Worm (Caenorhabditis elegans) whole organism, early embryonic: ENCODE measurements around the gene C08B6.11.

Source experiments
- B0310.2 ChIP-seq: sonication (generic microtip); optimal IDR thresholded peaks from 2 replicates; lab custom pipeline; 2016; ENCODE audit warnings: mild to moderate bottlenecking, missing genetic modification characterization, missing compliant biosample characterization
- F13C5.2 ChIP-seq: sonication (generic microtip); optimal IDR thresholded peaks from 2 replicates; lab custom pipeline; 2017; ENCODE audit warnings: mild to moderate bottlenecking, missing genetic modification characterization, inconsistent platforms, missing compliant biosample characterization
- aly-1 ChIP-seq: sonication (generic microtip); optimal IDR thresholded peaks from 2 replicates; lab custom pipeline; 2016; ENCODE audit warnings: missing genetic modification characterization, missing compliant biosample characterization
- ama-1 ChIP-seq: fragments of 150-350 bp; optimal IDR thresholded peaks from 2 replicates; lab custom pipeline; 2014
- ceh-13 ChIP-seq: fragments of 200-800 bp; sonication (Bioruptor generic); optimal IDR thresholded peaks from 2 replicates; lab custom pipeline; 2018; ENCODE audit warnings: mild to moderate bottlenecking, missing genetic modification characterization, missing compliant biosample characterization
- ceh-36 ChIP-seq: sonication (generic microtip); optimal IDR thresholded peaks from 2 replicates; lab custom pipeline; 2016; ENCODE audit warnings: missing genetic modification characterization, inconsistent platforms, missing compliant biosample characterization
- ets-7 ChIP-seq: sonication (generic microtip); optimal IDR thresholded peaks from 2 replicates; lab custom pipeline; 2016; ENCODE audit warnings: missing genotype, missing genetic modification characterization, missing compliant biosample characterization
- flt-1 ChIP-seq: fragments of 200-800 bp; sonication (Bioruptor generic); IDR thresholded peaks from 2 replicates; pipeline ENCODE4 v1.3.6; 2022; ENCODE audit warnings: missing genetic modification characterization, missing compliant biosample characterization
- hmbx-1 ChIP-seq: sonication (generic microtip); optimal IDR thresholded peaks from 2 replicates; lab custom pipeline; 2016; ENCODE audit warnings: mild to moderate bottlenecking, missing genetic modification characterization, missing compliant biosample characterization
- hmg-4 ChIP-seq: fragments of 200-800 bp; sonication (Bioruptor generic); optimal IDR thresholded peaks from 2 replicates; lab custom pipeline; 2018; ENCODE audit warnings: mild to moderate bottlenecking, missing genetic modification characterization, missing compliant biosample characterization
- hnd-1 ChIP-seq: sonication (generic microtip); optimal IDR thresholded peaks from 2 replicates; lab custom pipeline; 2016; ENCODE audit warnings: missing genetic modification characterization, missing compliant biosample characterization
- pes-1 ChIP-seq: fragments of 200-800 bp; sonication (Bioruptor generic); IDR thresholded peaks from 2 replicates; pipeline ENCODE4 v1.3.6; 2022; ENCODE audit warnings: missing genetic modification reagents, missing genetic modification characterization, missing compliant biosample characterization
- scrt-1 ChIP-seq: fragments of 200-800 bp; sonication (Bioruptor generic); IDR thresholded peaks from 2 replicates; pipeline ENCODE4 v1.3.6; 2022; ENCODE audit warnings: missing genetic modification characterization, missing compliant biosample characterization
- sea-1 ChIP-seq: fragments of 200-800 bp; sonication (Bioruptor generic); conservative IDR thresholded peaks from 2 replicates; pipeline ENCODE4 v1.3.6; 2022; ENCODE audit warnings: missing genetic modification characterization, missing compliant biosample characterization
- tbx-11 ChIP-seq: fragments of 200-800 bp; sonication (Bioruptor generic); IDR thresholded peaks from 2 replicates; pipeline ENCODE4 v1.3.6; 2022; ENCODE audit warnings: missing genetic modification characterization, missing compliant biosample characterization
- tbx-37 ChIP-seq: fragments of 200-800 bp; sonication (Bioruptor generic); conservative IDR thresholded peaks from 2 replicates; pipeline ENCODE4 v1.3.6; 2022; ENCODE audit warnings: missing genetic modification reagents, missing genetic modification characterization, missing compliant biosample characterization
- tra-4 ChIP-seq: sonication (generic microtip); optimal IDR thresholded peaks from 2 replicates; lab custom pipeline; 2017; ENCODE audit warnings: missing genetic modification characterization, missing compliant biosample characterization

The C08B6.11 gene

DNA sequence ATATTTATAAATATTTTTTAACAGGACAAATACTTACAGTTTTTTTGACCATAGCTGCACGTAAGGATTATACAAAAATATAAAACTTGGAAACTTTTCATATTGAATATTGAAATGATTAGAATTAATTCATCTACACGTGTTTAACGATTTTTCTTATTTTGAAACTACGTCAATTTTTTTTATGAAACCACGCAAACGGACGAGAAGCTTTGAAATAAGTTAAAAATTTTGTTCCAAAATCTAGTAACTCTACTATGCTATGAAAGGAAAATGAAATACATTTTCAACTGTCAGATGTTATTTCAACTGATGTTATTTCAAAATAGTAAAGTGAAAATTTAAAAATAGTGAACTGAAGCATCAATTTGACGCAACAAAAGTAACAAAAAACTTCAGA is 33.6 kb upstream of the C08B6.11 start, which contains the start of gene F57A8.6:
TSS of gene F57A8.6 (minus strand) at position 101 of the 400 bp plus-strand sequence.
- TF ChIP-seq hmbx-1 (tag; lab: Kevin White, UChicago) (no peak), ama-1 (lab: Kevin White, UChicago) (no peak), pes-1 (no peak), scrt-1 (GFP tag; lab: Robert Waterston, UW) (no peak), flt-1 (no peak), tbx-11 (GFP tag; lab: Robert Waterston, UW) (no peak), F13C5.2 (tag; lab: Kevin White, UChicago) (no peak), tra-4 (tag; lab: Kevin White, UChicago) (no peak)

DNA sequence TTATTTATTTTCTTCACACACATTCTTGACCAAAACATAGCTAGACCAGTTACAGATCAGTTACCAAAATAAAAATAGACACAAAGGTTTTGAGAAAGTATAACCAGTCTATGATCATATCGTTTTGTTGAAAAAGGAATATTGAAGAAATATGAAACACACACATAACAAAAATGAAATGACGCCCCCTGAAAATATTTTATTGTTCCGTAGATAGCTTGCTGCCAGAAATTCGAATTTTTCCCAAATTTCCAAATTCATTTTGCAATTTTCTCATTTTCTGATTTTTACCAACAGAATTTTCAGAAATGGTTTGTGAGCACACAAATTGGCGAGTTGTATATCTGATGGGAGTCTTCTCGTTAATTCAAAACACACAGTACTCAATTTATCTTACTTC is 32.0 kb upstream of the C08B6.11 start, which contains the start of gene F57A8.7:
TSS of gene F57A8.7 (plus strand) at position 301 of the 400 bp plus-strand sequence.
- no peak for TF ChIP-seq tra-4 (tag; lab: Kevin White, UChicago)
- no peak for TF ChIP-seq aly-1 (tag; lab: Kevin White, UChicago)
- TF ChIP-seq B0310.2 = no peak
- no peak for TF ChIP-seq flt-1
- TF ChIP-seq sea-1 (GFP tag; lab: Robert Waterston, UW) = no peak
- no peak for TF ChIP-seq pes-1
- TF ChIP-seq tbx-37 (GFP tag; lab: Robert Waterston, UW) = no peak
- TF ChIP-seq hmbx-1 (tag; lab: Kevin White, UChicago) = no peak
- no peak for TF ChIP-seq ceh-13 (GFP tag; lab: Kevin White, UChicago)
- no peak for TF ChIP-seq ceh-36
- no peak for TF ChIP-seq scrt-1 (GFP tag; lab: Robert Waterston, UW)
- no peak for TF ChIP-seq hmg-4 (GFP tag; lab: Kevin White, UChicago)

DNA sequence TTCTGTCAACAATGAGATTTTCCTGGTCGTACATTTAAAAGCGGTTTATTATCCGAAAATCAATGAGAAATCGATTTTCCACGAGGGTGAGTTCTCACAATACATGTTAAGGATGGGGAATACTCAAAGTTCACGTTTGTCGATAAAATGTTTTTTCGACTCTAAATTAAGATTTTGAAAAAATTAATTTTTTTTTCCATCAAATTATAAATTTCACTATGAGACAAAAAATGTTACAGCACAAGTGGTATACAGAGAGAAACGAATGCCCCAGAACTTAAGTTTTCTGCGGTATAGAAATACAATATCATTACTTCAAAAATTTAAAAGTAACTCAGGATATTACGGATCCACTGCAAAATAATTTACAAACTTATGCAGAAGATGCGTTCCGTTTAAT is 29.2 kb upstream of the C08B6.11 start, which contains the start of gene R04B5.1:
TSS of gene R04B5.1 (minus strand) at position 101 of the 400 bp plus-strand sequence.
- no peak for TF ChIP-seq hnd-1 (tag; lab: Kevin White, UChicago)
- TF ChIP-seq ceh-36 = no peak
- TF ChIP-seq aly-1 (tag; lab: Kevin White, UChicago) = no peak
- no peak for TF ChIP-seq ama-1 (lab: Kevin White, UChicago)
- no peak for TF ChIP-seq hmbx-1 (tag; lab: Kevin White, UChicago)
- no peak for TF ChIP-seq ceh-13 (GFP tag; lab: Kevin White, UChicago)
- TF ChIP-seq hmg-4 (GFP tag; lab: Kevin White, UChicago) = no peak
- no peak for TF ChIP-seq ets-7 (tag; lab: Kevin White, UChicago)
- no peak for TF ChIP-seq flt-1
- TF ChIP-seq tra-4 (tag; lab: Kevin White, UChicago) = no peak
- TF ChIP-seq tbx-11 (GFP tag; lab: Robert Waterston, UW) = no peak
- TF ChIP-seq tbx-37 (GFP tag; lab: Robert Waterston, UW) = no peak
- TF ChIP-seq scrt-1 (GFP tag; lab: Robert Waterston, UW) = no peak
- no peak for TF ChIP-seq F13C5.2 (tag; lab: Kevin White, UChicago)
- TF ChIP-seq B0310.2 = no peak
- no peak for TF ChIP-seq sea-1 (GFP tag; lab: Robert Waterston, UW)
- no peak for TF ChIP-seq pes-1

DNA sequence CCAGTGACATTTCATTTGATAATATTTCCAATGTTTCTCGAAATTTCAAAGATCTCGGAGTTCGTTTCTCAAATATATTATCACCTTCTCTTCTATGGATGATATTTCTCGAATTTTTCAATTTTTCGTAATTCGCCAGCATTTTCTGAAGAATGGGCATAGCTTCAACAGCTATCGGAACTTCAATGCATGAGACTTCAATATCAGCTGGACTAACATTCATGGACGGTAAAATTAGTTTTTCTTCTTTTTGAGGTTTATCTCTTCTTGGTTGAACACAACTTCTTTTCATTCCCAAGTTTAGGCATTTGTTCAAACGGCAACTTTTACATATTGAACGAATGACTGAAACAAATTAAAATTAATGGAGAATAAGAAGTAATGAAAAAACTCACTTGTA is 26.5 kb upstream of the C08B6.11 start:
- TF ChIP-seq tra-4 (tag; lab: Kevin White, UChicago) (no peak), flt-1 (no peak)

DNA sequence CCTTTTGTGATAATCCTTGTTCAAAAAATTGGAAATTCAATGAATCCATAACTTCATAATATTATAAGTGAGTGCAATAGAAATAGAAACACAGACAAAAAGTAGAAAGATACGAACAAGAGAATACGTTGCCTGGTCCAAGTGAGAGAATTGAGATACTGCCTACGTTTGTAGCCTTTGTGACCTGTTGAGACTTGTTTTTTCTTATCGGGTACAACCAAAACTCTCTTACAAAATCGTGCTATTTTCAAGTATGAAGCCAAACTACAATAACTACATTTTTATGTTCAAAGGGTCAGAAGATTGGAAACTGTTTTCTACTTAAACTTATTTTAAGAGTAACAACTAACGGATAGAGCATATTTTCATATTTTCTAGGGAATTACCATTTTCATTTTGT is 25.8 kb upstream of the C08B6.11 start, which contains the start of gene nhr-205:
TSS of gene nhr-205 (minus strand) at position 141 of the 400 bp plus-strand sequence.
- TF ChIP-seq flt-1 (no peak), ets-7 (tag; lab: Kevin White, UChicago) (no peak), tbx-11 (GFP tag; lab: Robert Waterston, UW) (no peak), ceh-13 (GFP tag; lab: Kevin White, UChicago) (no peak), aly-1 (tag; lab: Kevin White, UChicago) (no peak), hmg-4 (GFP tag; lab: Kevin White, UChicago) (no peak)

DNA sequence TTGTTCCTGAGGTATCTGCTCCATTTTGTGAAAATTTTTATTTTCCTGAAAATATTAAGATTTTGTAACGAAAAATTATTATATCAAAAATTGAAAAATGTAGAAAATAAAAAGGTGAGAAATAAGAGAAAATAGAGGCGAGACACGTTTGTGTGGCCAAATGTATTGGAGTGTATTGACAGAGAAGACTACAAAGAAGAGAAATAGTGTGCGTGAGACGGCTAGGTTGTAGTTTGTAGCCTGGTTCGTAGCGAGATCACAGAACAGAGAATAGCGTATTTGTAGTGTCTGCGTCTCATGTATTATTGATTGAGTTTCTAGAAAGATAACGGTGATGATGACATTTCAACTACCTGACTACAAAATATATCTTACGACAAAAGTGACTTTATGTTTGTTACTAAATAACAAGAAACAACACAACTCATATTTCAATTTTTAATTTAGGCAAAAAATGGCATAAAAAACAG is 23.4 kb upstream of the C08B6.11 start, which contains the start of gene nhr-12:
TSS of gene nhr-12 (minus strand) at position 51 of the 470 bp plus-strand sequence.
- no peak for TF ChIP-seq ceh-36
- no peak for TF ChIP-seq ceh-13 (GFP tag; lab: Kevin White, UChicago)
- TF ChIP-seq aly-1 (tag; lab: Kevin White, UChicago) = no peak
- TF ChIP-seq B0310.2 = no peak
- TF ChIP-seq ama-1 (lab: Kevin White, UChicago) = no peak
- no peak for TF ChIP-seq tbx-11 (GFP tag; lab: Robert Waterston, UW)
- no peak for TF ChIP-seq hnd-1 (tag; lab: Kevin White, UChicago)
- TF ChIP-seq ets-7 (tag; lab: Kevin White, UChicago) = no peak
- no peak for TF ChIP-seq sea-1 (GFP tag; lab: Robert Waterston, UW)
- no peak for TF ChIP-seq tbx-37 (GFP tag; lab: Robert Waterston, UW)
- TF ChIP-seq pes-1 = no peak
- TF ChIP-seq tra-4 (tag; lab: Kevin White, UChicago) = no peak
- TF ChIP-seq hmg-4 (GFP tag; lab: Kevin White, UChicago) = no peak
- no peak for TF ChIP-seq scrt-1 (GFP tag; lab: Robert Waterston, UW)
- TF ChIP-seq flt-1 = no peak
- no peak for TF ChIP-seq hmbx-1 (tag; lab: Kevin White, UChicago)

DNA sequence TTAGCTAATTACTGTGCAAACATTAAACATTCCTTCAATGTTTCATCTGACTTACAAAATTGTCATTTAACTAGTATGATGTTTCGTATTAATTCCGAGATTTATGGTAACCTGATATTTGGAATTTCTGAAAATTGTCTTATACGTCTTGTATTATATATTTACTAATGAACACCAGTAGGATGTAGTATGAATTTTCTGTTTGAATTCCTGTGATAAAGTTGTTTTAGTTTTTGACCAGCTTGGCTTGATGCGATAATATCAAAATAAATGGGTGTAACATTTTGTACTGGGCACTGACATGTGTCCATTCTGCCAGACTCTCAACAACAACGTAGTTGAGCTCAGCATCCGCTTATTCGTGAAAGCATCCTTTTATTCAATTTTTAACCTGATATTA is 22.5 kb upstream of the C08B6.11 start, which contains the start of gene R04B5.6:
TSS of gene R04B5.6 (plus strand) at position 301 of the 400 bp plus-strand sequence.
- TF ChIP-seq tbx-37 (GFP tag; lab: Robert Waterston, UW) (no peak), tra-4 (tag; lab: Kevin White, UChicago) (no peak), pes-1 (no peak), tbx-11 (GFP tag; lab: Robert Waterston, UW) (no peak), B0310.2 (no peak), hmg-4 (GFP tag; lab: Kevin White, UChicago) (no peak), scrt-1 (GFP tag; lab: Robert Waterston, UW) (no peak), ets-7 (tag; lab: Kevin White, UChicago) (no peak), sea-1 (GFP tag; lab: Robert Waterston, UW) (no peak), hmbx-1 (tag; lab: Kevin White, UChicago) (no peak), flt-1 (no peak), ceh-13 (GFP tag; lab: Kevin White, UChicago) (no peak), aly-1 (tag; lab: Kevin White, UChicago) (no peak), ceh-36 (no peak), F13C5.2 (tag; lab: Kevin White, UChicago) (no peak), ama-1 (lab: Kevin White, UChicago) (no peak), hnd-1 (tag; lab: Kevin White, UChicago) (no peak)
